Worm (Caenorhabditis elegans): Measurements from ENCODE around the gene pals-28.

DNA sequence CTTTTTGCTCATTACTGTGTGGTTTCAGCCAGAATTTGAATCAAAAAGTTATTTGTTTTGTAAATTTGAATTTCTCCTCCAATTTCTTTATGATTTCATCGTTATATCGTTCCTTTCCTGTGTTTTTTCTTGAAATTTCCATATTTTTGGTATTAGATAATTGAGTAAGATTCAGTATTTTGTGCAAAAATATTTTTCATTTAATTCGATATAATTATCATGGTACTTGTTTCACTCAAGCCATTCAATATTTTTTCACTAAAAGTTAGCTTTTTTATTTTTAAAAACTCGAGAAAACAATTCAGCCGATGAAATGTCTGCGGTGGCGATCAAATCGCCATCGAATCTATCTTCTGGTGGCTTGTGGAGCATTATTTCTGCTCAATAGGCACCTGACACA lies 39.6 kb upstream of the pals-28 start, which contains the start of gene hse-5:
- TF ChIP-seq aly-2 (tag; optimal IDR thresholded peaks at IDR 0.05) (no peak), unc-62 (GFP tag; optimal IDR thresholded peaks at IDR 0.05) (no peak), skn-1 (tag; optimal IDR thresholded peaks at IDR 0.05) (no peak), ceh-28 (tag; optimal IDR thresholded peaks at IDR 0.05) (no peak), ztf-11 (tag; optimal IDR thresholded peaks at IDR 0.05) (no peak), lsy-12 (tag; optimal IDR thresholded peaks at IDR 0.05) (no peak), jun-1 (tag; optimal IDR thresholded peaks at IDR 0.05) (no peak), lin-15B (tag; optimal IDR thresholded peaks at IDR 0.05) (no peak), elt-1 (tag; optimal IDR thresholded peaks at IDR 0.05) (no peak), nhr-77 (tag; optimal IDR thresholded peaks at IDR 0.05) (no peak), nhr-237 (tag; optimal IDR thresholded peaks at IDR 0.05) (no peak), elt-3 (tag; optimal IDR thresholded peaks at IDR 0.05) (no peak)
